Fruit fly (Drosophila melanogaster) whole organism, embryonic: Measurements from ENCODE around the gene Trm7-32.

Source experiments
- Ada2b ChIP-seq: fragments of 200-800 bp; sonication (Bioruptor generic); IDR thresholded peaks from 2 replicates; pipeline ENCODE4 v1.3.6; 2022; ENCODE audit warnings: missing biosample characterization, missing genetic modification characterization
- Aef1 ChIP-seq: fragments of 200-800 bp; sonication (Bioruptor generic); IDR thresholded peaks from 3 replicates; pipeline ENCODE4 v1.3.6; 2022; ENCODE audit warnings: missing biosample characterization, missing genetic modification characterization
- Asciz ChIP-seq: fragments of 200-800 bp; sonication (Bioruptor generic); optimal IDR thresholded peaks from 2 replicates; lab custom pipeline; 2017; ENCODE audit warnings: missing biosample characterization, mild to moderate bottlenecking, missing genetic modification characterization, missing genetic modification reagents
- Atf6 ChIP-seq: fragments of 200-800 bp; sonication (Bioruptor generic); IDR thresholded peaks from 2 replicates; pipeline ENCODE4 v1.3.6; 2022; ENCODE audit warnings: missing biosample characterization, missing genetic modification characterization
- Awh ChIP-seq: fragments of 200-800 bp; sonication (Bioruptor generic); IDR thresholded peaks from 2 replicates; pipeline ENCODE4, ENCODE4 v1.3.6; 2022; ENCODE audit warnings: missing biosample characterization, missing genetic modification characterization
- CG10267 ChIP-seq: fragments of 200-800 bp; sonication (Bioruptor generic); optimal IDR thresholded peaks from 2 replicates; lab custom pipeline; 2018; ENCODE audit warnings: missing biosample characterization, mild to moderate bottlenecking, missing genetic modification characterization, moderate library complexity
- CG11504 ChIP-seq: fragments of 200-800 bp; sonication (Bioruptor generic); optimal IDR thresholded peaks from 3 replicates; lab custom pipeline; 2019; ENCODE audit warnings: missing biosample characterization, mild to moderate bottlenecking, missing genetic modification characterization, moderate library complexity
- CG11560 ChIP-seq: fragments of 200-800 bp; sonication (Bioruptor generic); IDR thresholded peaks from 3 replicates; pipeline ENCODE4 v1.3.6; 2022; ENCODE audit warnings: missing biosample characterization, missing genetic modification characterization
- CG13775 ChIP-seq: fragments of 200-800 bp; sonication (Bioruptor generic); optimal IDR thresholded peaks from 3 replicates; lab custom pipeline; 2017; ENCODE audit warnings: missing biosample characterization, mild to moderate bottlenecking, missing genetic modification characterization
- CG14860 ChIP-seq: fragments of 200-800 bp; sonication (Bioruptor generic); IDR thresholded peaks from 3 replicates; pipeline ENCODE4 v1.3.6; 2022; ENCODE audit warnings: missing biosample characterization, missing genetic modification characterization; ENCODE audit not compliant: partially characterized antibody
- CG15514 ChIP-seq: fragments of 200-800 bp; sonication (Bioruptor generic); optimal IDR thresholded peaks from 3 replicates; lab custom pipeline; 2017; ENCODE audit warnings: missing biosample characterization, missing genetic modification characterization, mild to moderate bottlenecking, moderate library complexity, missing genetic modification reagents
- CG15601 ChIP-seq: fragments of 200-800 bp; sonication (Bioruptor generic); optimal IDR thresholded peaks from 3 replicates; lab custom pipeline; 2019; ENCODE audit warnings: missing biosample characterization, mild to moderate bottlenecking, missing genetic modification characterization, moderate library complexity
- CG15696 ChIP-seq: fragments of 200-800 bp; sonication (Bioruptor generic); optimal IDR thresholded peaks from 2 replicates; lab custom pipeline; 2019; ENCODE audit warnings: missing biosample characterization, mild to moderate bottlenecking, missing genetic modification characterization, moderate library complexity
- CG1602 ChIP-seq: fragments of 200-800 bp; sonication (Bioruptor generic); optimal IDR thresholded peaks from 3 replicates; lab custom pipeline; 2016; ENCODE audit warnings: missing biosample characterization, missing genetic modification characterization
- CG17186 ChIP-seq: fragments of 200-800 bp; sonication (Bioruptor generic); optimal IDR thresholded peaks from 3 replicates; lab custom pipeline; 2017; ENCODE audit warnings: missing biosample characterization, missing genetic modification reagents, missing genetic modification characterization
- CG2120 ChIP-seq: fragments of 200-800 bp; sonication (Bioruptor generic); optimal IDR thresholded peaks from 3 replicates; lab custom pipeline; 2016; ENCODE audit warnings: missing biosample characterization, missing genetic modification characterization
- CG2678 ChIP-seq: fragments of 200-800 bp; sonication (Bioruptor generic); optimal IDR thresholded peaks from 3 replicates; lab custom pipeline; 2019; ENCODE audit warnings: missing biosample characterization, mild to moderate bottlenecking, missing genetic modification characterization, moderate library complexity
- CG2712 ChIP-seq: fragments of 200-800 bp; optimal IDR thresholded peaks from 3 replicates; lab custom pipeline; 2019; ENCODE audit warnings: missing biosample characterization, mild to moderate bottlenecking, missing genetic modification characterization, moderate library complexity
- CG31388 ChIP-seq: fragments of 200-800 bp; sonication (Bioruptor generic); optimal IDR thresholded peaks from 2 replicates; lab custom pipeline; 2016; ENCODE audit warnings: missing biosample characterization, missing genetic modification characterization
- CG33557 ChIP-seq: fragments of 200-800 bp; sonication (Bioruptor generic); optimal IDR thresholded peaks from 2 replicates; lab custom pipeline; 2019; ENCODE audit warnings: missing biosample characterization, mild to moderate bottlenecking, missing genetic modification characterization, moderate library complexity
- CG6765 ChIP-seq: fragments of 200-800 bp; sonication (Bioruptor generic); optimal IDR thresholded peaks from 3 replicates; lab custom pipeline; 2017; ENCODE audit warnings: missing biosample characterization, mild to moderate bottlenecking, missing genetic modification characterization
- CG8290 ChIP-seq, 3 experiments: fragments of 200-800 bp; sonication (Bioruptor generic); optimal IDR thresholded peaks; 2 replicates each; lab custom pipeline; 2016 to 2019; ENCODE audit warnings: missing biosample characterization in 3 of 3, missing genetic modification characterization in 3 of 3, mild to moderate bottlenecking in 2 of 3, moderate library complexity in 1 of 3
- CG8944 ChIP-seq: fragments of 200-800 bp; sonication (Bioruptor generic); optimal IDR thresholded peaks from 3 replicates; lab custom pipeline; 2016; ENCODE audit warnings: missing biosample characterization, missing genetic modification characterization
- CG9215 ChIP-seq: fragments of 200-800 bp; sonication (Bioruptor generic); IDR thresholded peaks from 2 replicates; pipeline ENCODE4 v1.3.6; 2022; ENCODE audit warnings: missing biosample characterization, missing genetic modification characterization
- CG9437 ChIP-seq: fragments of 200-800 bp; sonication (Bioruptor generic); optimal IDR thresholded peaks from 2 replicates; lab custom pipeline; 2018; ENCODE audit warnings: missing biosample characterization, mild to moderate bottlenecking, missing genetic modification characterization
- CoRest ChIP-seq: fragments of 200-800 bp; sonication (Bioruptor generic); optimal IDR thresholded peaks from 3 replicates; lab custom pipeline; 2018; ENCODE audit warnings: missing biosample characterization, mild to moderate bottlenecking, missing genetic modification characterization, moderate library complexity
- Dek ChIP-seq: fragments of 200-800 bp; sonication (Bioruptor generic); optimal IDR thresholded peaks from 3 replicates; lab custom pipeline; 2019; ENCODE audit warnings: missing biosample characterization, mild to moderate bottlenecking, missing genetic modification characterization, moderate library complexity
- E2f2 ChIP-seq: fragments of 200-800 bp; sonication (Bioruptor generic); IDR thresholded peaks from 2 replicates; pipeline ENCODE4 v1.3.6; 2022; ENCODE audit warnings: missing biosample characterization, missing genetic modification characterization
- Hey ChIP-seq: fragments of 200-800 bp; sonication (Bioruptor generic); optimal IDR thresholded peaks from 3 replicates; lab custom pipeline; 2018; ENCODE audit warnings: missing biosample characterization, mild to moderate bottlenecking, missing genetic modification characterization
- HmgD ChIP-seq: fragments of 200-800 bp; sonication (Bioruptor generic); optimal IDR thresholded peaks from 3 replicates; lab custom pipeline; 2016; ENCODE audit warnings: missing biosample characterization, missing genetic modification characterization
- Meics ChIP-seq: fragments of 200-800 bp; sonication (Bioruptor generic); optimal IDR thresholded peaks from 2 replicates; lab custom pipeline; 2017; ENCODE audit warnings: missing biosample characterization, mild to moderate bottlenecking, missing genetic modification characterization
- PHDP ChIP-seq: fragments of 200-800 bp; sonication (Bioruptor generic); optimal IDR thresholded peaks from 3 replicates; lab custom pipeline; 2018; ENCODE audit warnings: missing biosample characterization, mild to moderate bottlenecking, missing genetic modification characterization, moderate library complexity
- Pdp1 ChIP-seq, 2 experiments: fragments of 200-800 bp; sonication (Bioruptor generic); optimal IDR thresholded peaks; 3 replicates each; lab custom pipeline; 2016; ENCODE audit warnings: missing biosample characterization in 2 of 2, missing genetic modification characterization in 2 of 2, mild to moderate bottlenecking in 1 of 2, moderate library complexity in 1 of 2
- az2 ChIP-seq: fragments of 200-800 bp; sonication (Bioruptor generic); optimal IDR thresholded peaks from 3 replicates; lab custom pipeline; 2016; ENCODE audit warnings: missing biosample characterization, missing genetic modification characterization
- btn ChIP-seq: fragments of 200-800 bp; sonication (Bioruptor generic); optimal IDR thresholded peaks from 2 replicates; lab custom pipeline; 2016; ENCODE audit warnings: missing biosample characterization, missing genetic modification characterization
- chn ChIP-seq: fragments of 200-800 bp; sonication (Bioruptor generic); optimal IDR thresholded peaks from 2 replicates; lab custom pipeline; 2016; ENCODE audit warnings: missing biosample characterization, missing genetic modification characterization
- gro ChIP-seq: fragments of 200-800 bp; sonication (Bioruptor generic); optimal IDR thresholded peaks from 2 replicates; lab custom pipeline; 2016; ENCODE audit warnings: missing biosample characterization, missing genetic modification characterization
- nmo ChIP-seq: fragments of 200-800 bp; sonication (Bioruptor generic); optimal IDR thresholded peaks from 2 replicates; lab custom pipeline; 2018; ENCODE audit warnings: missing biosample characterization, mild to moderate bottlenecking, missing genetic modification characterization, moderate library complexity
- org-1 ChIP-seq: fragments of 200-800 bp; sonication (Bioruptor generic); optimal IDR thresholded peaks from 2 replicates; lab custom pipeline; 2017; ENCODE audit warnings: missing biosample characterization, missing genetic modification characterization
- pan ChIP-seq, 4 experiments: fragments of >200 bp in 3 of 4; fragments of 200-800 bp in 1 of 4; sonication (Bioruptor generic) in 1 of 4; optimal IDR thresholded peaks in 3 of 4; IDR thresholded peaks in 1 of 4; 2 replicates each; pipeline versions ENCODE4 v1.3.6 to Lab custom; 2017 to 2022; ENCODE audit warnings: missing biosample characterization in 2 of 4, missing genetic modification characterization in 2 of 4, mixed read lengths in 1 of 4
- pfk ChIP-seq: fragments of 200-800 bp; sonication (Bioruptor generic); optimal IDR thresholded peaks from 2 replicates; lab custom pipeline; 2018; ENCODE audit warnings: missing biosample characterization, mild to moderate bottlenecking, missing genetic modification characterization, moderate library complexity
- pita ChIP-seq: fragments of 200-800 bp; sonication (Bioruptor generic); optimal IDR thresholded peaks from 2 replicates; lab custom pipeline; 2017; ENCODE audit warnings: missing biosample characterization, mild to moderate bottlenecking, missing genetic modification characterization
- pnt ChIP-seq: fragments of 200-800 bp; sonication (Bioruptor generic); optimal IDR thresholded peaks from 3 replicates; lab custom pipeline; 2016; ENCODE audit warnings: missing biosample characterization, missing genetic modification characterization
- pzg ChIP-seq: fragments of 200-800 bp; sonication (Bioruptor generic); optimal IDR thresholded peaks from 3 replicates; lab custom pipeline; 2018; ENCODE audit warnings: missing biosample characterization, mild to moderate bottlenecking, missing genetic modification characterization, moderate library complexity
- sima ChIP-seq: fragments of 200-800 bp; sonication (Bioruptor generic); optimal IDR thresholded peaks from 2 replicates; lab custom pipeline; 2016; ENCODE audit warnings: missing biosample characterization, missing genetic modification characterization
- so ChIP-seq: fragments of 200-800 bp; sonication (Bioruptor generic); IDR thresholded peaks from 3 replicates; pipeline ENCODE4 v1.3.6; 2022; ENCODE audit warnings: missing biosample characterization, missing genetic modification characterization
- tap ChIP-seq: fragments of 200-800 bp; optimal IDR thresholded peaks from 3 replicates; lab custom pipeline; 2019; ENCODE audit warnings: missing biosample characterization, mild to moderate bottlenecking, missing genetic modification characterization, moderate library complexity
- tup ChIP-seq: fragments of 200-800 bp; sonication (Bioruptor generic); optimal IDR thresholded peaks from 2 replicates; lab custom pipeline; 2016; ENCODE audit warnings: missing biosample characterization, mild to moderate bottlenecking, missing genetic modification characterization, moderate library complexity
- vnd ChIP-seq: fragments of 200-800 bp; sonication (Bioruptor generic); IDR thresholded peaks from 3 replicates; pipeline ENCODE4 v1.3.6; 2022; ENCODE audit warnings: missing biosample characterization, missing genetic modification characterization; ENCODE audit not compliant: partially characterized antibody
- zfh1 ChIP-seq: fragments of 200-800 bp; sonication (Bioruptor generic); IDR thresholded peaks from 3 replicates; pipeline ENCODE4 v1.3.6; 2022; ENCODE audit warnings: missing biosample characterization, missing genetic modification characterization

Trm7-32 gene

dm6 chr3R:16991781-16992180 lies 48.7 kb upstream of the Trm7-32 start, which contains the start of gene EMC2B (continued):
- TF ChIP-seq CG31388, result no peak
- TF ChIP-seq CG2712 (tag; lab: Kevin White, UChicago), result peak; percentile 38
- TF ChIP-seq az2, result no peak
- peak; percentile 40 for TF ChIP-seq gro (GFP tag; lab: Kevin White, UChicago)
- no peak for TF ChIP-seq CG6765 (GFP tag; lab: Kevin White, UChicago)
- peak; percentile 1 for TF ChIP-seq CG8944 (GFP tag; lab: Kevin White, UChicago)
- no peak for TF ChIP-seq zfh1
- no peak for TF ChIP-seq Atf6 (GFP tag; lab: Robert Waterston, UW)
- TF ChIP-seq Dek, result peak; percentile 40
- TF ChIP-seq so (GFP tag; lab: Robert Waterston, UW), result no peak
- TF ChIP-seq Asciz (GFP tag; lab: Kevin White, UChicago), result no peak
- TF ChIP-seq pzg (GFP tag; lab: Kevin White, UChicago), result peak; percentile 71
- no peak for TF ChIP-seq Hey (tag; lab: Kevin White, UChicago)
- TF ChIP-seq PHDP (tag; lab: Kevin White, UChicago), result no peak
- no peak for TF ChIP-seq pan (optimal IDR thresholded peaks at IDR 0.05; lab: Kevin White, UChicago)
- no peak for TF ChIP-seq pan (GFP tag; optimal IDR thresholded peaks at IDR 0.05 in 1 of 2, IDR thresholded peaks at IDR 0.05 in 1 of 2)
- no peak for TF ChIP-seq HmgD (GFP tag; lab: Kevin White, UChicago)
- TF ChIP-seq CG15696 (tag; lab: Kevin White, UChicago), result peak; percentile 5
- no peak for TF ChIP-seq CG9215 (GFP tag; lab: Robert Waterston, UW)
- TF ChIP-seq Pdp1 (GFP tag; optimal IDR thresholded peaks at IDR 0.05; lab: Kevin White, UChicago), result peak; percentile 49 to 61
- TF ChIP-seq btn, result no peak
- peak; percentile 11 for TF ChIP-seq sima (GFP tag; lab: Kevin White, UChicago)
- TF ChIP-seq vnd (GFP tag; lab: Robert Waterston, UW), result no peak
- no peak for TF ChIP-seq E2f2 (GFP tag; lab: Robert Waterston, UW)
- TF ChIP-seq CG14860 (GFP tag; lab: Robert Waterston, UW), result no peak
- no peak for TF ChIP-seq tup (GFP tag; lab: Kevin White, UChicago)
- no peak for TF ChIP-seq Ada2b
- TF ChIP-seq CG2120 (GFP tag; lab: Kevin White, UChicago), result peak; percentile 69
- TF ChIP-seq CoRest (tag; lab: Kevin White, UChicago), result peak; percentile 55
- TF ChIP-seq Aef1 (GFP tag; lab: Robert Waterston, UW), result no peak
- peak; percentile 23 for TF ChIP-seq Meics (GFP tag; lab: Kevin White, UChicago)
- TF ChIP-seq pnt (GFP tag; lab: Kevin White, UChicago), result peak; percentile 64
- no peak for TF ChIP-seq CG15601
- no peak for TF ChIP-seq CG11560 (tag; lab: Robert Waterston, UW)
- peak; percentile 29 for TF ChIP-seq CG10267 (tag; lab: Kevin White, UChicago)
- TF ChIP-seq CG1602, result no peak
- TF ChIP-seq CG9437 (GFP tag; lab: Kevin White, UChicago), result peak; percentile 32
- TF ChIP-seq CG15514, result peak; percentile 26
- no peak for TF ChIP-seq CG33557 (GFP tag; lab: Kevin White, UChicago)
- no peak for TF ChIP-seq org-1 (GFP tag; lab: Kevin White, UChicago)
- TF ChIP-seq pita (GFP tag; lab: Kevin White, UChicago), result no peak
- no peak for TF ChIP-seq Awh (GFP tag; lab: Robert Waterston, UW)
- TF ChIP-seq CG17186 (GFP tag; lab: Kevin White, UChicago), result no peak
- TF ChIP-seq CG8290 (GFP tag; optimal IDR thresholded peaks at IDR 0.05; lab: Kevin White, UChicago), result peak; percentile 27
- peak in 1 of 2 experiments; percentile 67 for TF ChIP-seq CG8290 (tag; optimal IDR thresholded peaks at IDR 0.05; lab: Kevin White, UChicago)
- peak; percentile 45 for TF ChIP-seq CG11504 (tag; lab: Kevin White, UChicago)
- peak; percentile 41 for TF ChIP-seq nmo
- no peak for TF ChIP-seq pfk (GFP tag; lab: Kevin White, UChicago)
- TF ChIP-seq CG13775, result peak; percentile 37
- no peak for TF ChIP-seq tap (tag; lab: Kevin White, UChicago)
- no peak for TF ChIP-seq chn (GFP tag; lab: Kevin White, UChicago)
- TF ChIP-seq CG2678, result peak; percentile 46
